Fruit fly (Drosophila melanogaster): ENCODE measurements around the gene Mrp5.

The Mrp5 gene

DNA sequence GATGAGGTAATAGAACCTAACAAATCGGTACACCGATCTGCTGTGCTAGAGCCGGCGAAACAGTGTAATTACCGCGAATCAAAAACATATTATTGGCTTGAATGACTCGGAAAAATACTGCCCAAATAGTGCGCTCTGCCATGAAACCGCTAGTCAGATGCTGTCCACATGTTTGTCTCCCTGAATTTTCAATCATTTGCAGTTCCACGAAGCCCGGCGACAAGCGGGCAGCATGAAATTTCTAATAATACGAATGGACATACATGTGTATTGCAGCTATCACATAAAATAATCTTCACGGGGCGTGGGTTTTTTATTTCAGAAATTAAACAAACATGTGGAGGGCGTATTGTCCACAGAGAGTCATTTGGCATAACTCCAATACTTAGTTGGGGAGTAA is 16.5 kb downstream of the Mrp5 start:
- no peak for TF ChIP-seq dmrt93B (GFP tag; optimal IDR thresholded peaks at IDR 0.05)
- no peak for TF ChIP-seq GATAd (GFP tag; optimal IDR thresholded peaks at IDR 0.05)
- TF ChIP-seq sv (GFP tag; optimal IDR thresholded peaks at IDR 0.05), result no peak
- no peak for TF ChIP-seq usp (GFP tag; optimal IDR thresholded peaks at IDR 0.05)
- no peak for TF ChIP-seq Dfd (GFP tag; optimal IDR thresholded peaks at IDR 0.05)
- TF ChIP-seq foxo (GFP tag; optimal IDR thresholded peaks at IDR 0.05), result no peak
- no peak for TF ChIP-seq Jra (GFP tag; optimal IDR thresholded peaks at IDR 0.05)
- TF ChIP-seq fru (GFP tag; optimal IDR thresholded peaks at IDR 0.05), result no peak
- no peak for TF ChIP-seq CrebA (GFP tag; optimal IDR thresholded peaks at IDR 0.05; ENCODE audit: borderline replicate concordance)
- no peak for TF ChIP-seq tai (GFP tag; optimal IDR thresholded peaks at IDR 0.05)

DNA sequence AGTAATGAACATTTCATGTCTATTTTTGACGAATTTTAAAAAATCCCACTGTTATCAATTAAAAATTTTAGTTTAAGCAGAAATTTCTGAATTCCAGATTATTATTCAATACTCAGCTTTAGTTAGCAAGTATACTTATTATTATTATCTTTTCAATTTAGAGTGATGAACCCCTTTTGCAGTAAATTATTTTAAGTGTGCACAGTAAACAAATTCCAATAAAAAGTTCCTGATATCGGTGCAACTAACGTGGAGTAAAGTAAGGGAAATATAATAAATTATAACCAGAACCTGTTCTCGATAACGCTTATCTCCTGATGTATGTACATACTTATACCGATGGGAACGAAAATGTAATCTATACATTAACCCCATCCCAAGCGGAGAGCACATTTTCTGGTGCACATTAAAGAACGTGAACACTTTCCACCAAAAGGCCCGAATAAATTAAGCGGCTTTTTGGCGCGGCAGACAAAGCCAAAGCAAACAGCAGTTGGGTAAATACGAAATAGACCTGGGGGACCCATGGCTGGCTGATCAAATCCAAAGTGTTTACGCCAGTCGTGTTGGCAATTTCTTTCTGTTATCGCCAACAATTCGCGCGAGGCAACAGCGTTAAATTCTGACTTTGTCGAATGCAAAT is 17.3 kb downstream of the Mrp5 start:
- TF ChIP-seq OdsH (GFP tag; optimal IDR thresholded peaks at IDR 0.05), result peak; percentile 90
- TF ChIP-seq woc (GFP tag; optimal IDR thresholded peaks at IDR 0.05), result no peak
- TF ChIP-seq Hr78 (GFP tag; optimal IDR thresholded peaks at IDR 0.05), result no peak
- peak; percentile 28 for TF ChIP-seq CG9705 (GFP tag; optimal IDR thresholded peaks at IDR 0.05)
- TF ChIP-seq CG32264 (GFP tag; optimal IDR thresholded peaks at IDR 0.05), result peak; percentile 82
- TF ChIP-seq Jra (GFP tag; optimal IDR thresholded peaks at IDR 0.05), result peak; percentile 81
- peak; percentile 13 for TF ChIP-seq GATAd (GFP tag; optimal IDR thresholded peaks at IDR 0.05)
- peak; percentile 38 for TF ChIP-seq ey (GFP tag; optimal IDR thresholded peaks at IDR 0.05)
- TF ChIP-seq Rel (GFP tag; optimal IDR thresholded peaks at IDR 0.05), result peak; percentile 76
- TF ChIP-seq Rel (tag; optimal IDR thresholded peaks at IDR 0.05), result peak; percentile 76
- peak; percentile 66 for TF ChIP-seq psq (GFP tag; optimal IDR thresholded peaks at IDR 0.05)
- no peak for TF ChIP-seq Myc (optimal IDR thresholded peaks at IDR 0.05)
- TF ChIP-seq dsf (GFP tag; optimal IDR thresholded peaks at IDR 0.05; ENCODE audit: borderline replicate concordance), result peak; percentile 52
- TF ChIP-seq pan (optimal IDR thresholded peaks at IDR 0.05), result no peak
- no peak for TF ChIP-seq N (GFP tag; optimal IDR thresholded peaks at IDR 0.05)
- TF ChIP-seq Hnf4 (GFP tag; optimal IDR thresholded peaks at IDR 0.05), result peak; percentile 90
- TF ChIP-seq sv (GFP tag; optimal IDR thresholded peaks at IDR 0.05), result no peak
- TF ChIP-seq br (GFP tag; optimal IDR thresholded peaks at IDR 0.05), result peak; percentile 88
- TF ChIP-seq jim (GFP tag; optimal IDR thresholded peaks at IDR 0.05), result peak; percentile 78
- TF ChIP-seq foxo (GFP tag; optimal IDR thresholded peaks at IDR 0.05), result peak; percentile 62 to 84
- TF ChIP-seq Dfd (GFP tag; optimal IDR thresholded peaks at IDR 0.05), result no peak
- no peak for TF ChIP-seq Dif (GFP tag; optimal IDR thresholded peaks at IDR 0.05; ENCODE audit: partially characterized antibody)
- peak; percentile 67 for TF ChIP-seq sage (GFP tag; optimal IDR thresholded peaks at IDR 0.05)
- TF ChIP-seq Vsx2 (GFP tag; optimal IDR thresholded peaks at IDR 0.05; ENCODE audit: partially characterized antibody), result no peak
- no peak for TF ChIP-seq tai (GFP tag; optimal IDR thresholded peaks at IDR 0.05)
- TF ChIP-seq Abd-B (GFP tag; optimal IDR thresholded peaks at IDR 0.05), result no peak
- TF ChIP-seq HLH106 (tag; optimal IDR thresholded peaks at IDR 0.05), result no peak
- TF ChIP-seq brk (GFP tag; optimal IDR thresholded peaks at IDR 0.05), result peak; percentile 81
- TF ChIP-seq CrebA (GFP tag; optimal IDR thresholded peaks at IDR 0.05; ENCODE audit: borderline replicate concordance), result no peak
- TF ChIP-seq dl (GFP tag; optimal IDR thresholded peaks at IDR 0.05; ENCODE audit: insufficient read depth in 1 of 2, partially characterized antibody in 2 of 2), result no peak
- TF ChIP-seq h (GFP tag; optimal IDR thresholded peaks at IDR 0.05), result peak; percentile 90
- TF ChIP-seq lola (GFP tag; optimal IDR thresholded peaks at IDR 0.05), result no peak
- no peak for TF ChIP-seq usp (GFP tag; optimal IDR thresholded peaks at IDR 0.05)
- peak; percentile 99 for TF ChIP-seq Hr83 (GFP tag; optimal IDR thresholded peaks at IDR 0.05; ENCODE audit: poor library complexity, severe bottlenecking)
- no peak for TF ChIP-seq Mio (GFP tag; optimal IDR thresholded peaks at IDR 0.05)
- TF ChIP-seq Sp1 (GFP tag; optimal IDR thresholded peaks at IDR 0.05), result peak; percentile 67
- TF ChIP-seq rgr (GFP tag; optimal IDR thresholded peaks at IDR 0.05), result peak; percentile 90
- TF ChIP-seq fru (GFP tag; optimal IDR thresholded peaks at IDR 0.05), result peak; percentile 74
- TF ChIP-seq dmrt93B (GFP tag; optimal IDR thresholded peaks at IDR 0.05), result no peak

All from whole organism, wandering third instar larva.